Fruit fly (Drosophila melanogaster): Measurements from ENCODE around the gene Axn.
A peak's percentile ranks its signal among the peaks of the same experiment; 100 is the strongest.

Gene Axn

dm6 chr3R:30052455-30053046 is 29.9 kb downstream of the Axn start, which contains the start of gene Jasper (continued):
- TF ChIP-seq pros (GFP tag; optimal IDR thresholded peaks at IDR 0.05) (no peak), disco-r (GFP tag; optimal IDR thresholded peaks at IDR 0.05) (no peak), Side (GFP tag; optimal IDR thresholded peaks at IDR 0.05) (no peak), CG2678 (tag; optimal IDR thresholded peaks at IDR 0.05) (no peak), CG18599 (GFP tag; optimal IDR thresholded peaks at IDR 0.05) (peak; percentile 12), Meics (GFP tag; optimal IDR thresholded peaks at IDR 0.05) (no peak), CG17186 (GFP tag; optimal IDR thresholded peaks at IDR 0.05) (peak; percentile 94), sug (tag; optimal IDR thresholded peaks at IDR 0.05) (peak; percentile 51), klu (GFP tag; IDR thresholded peaks at IDR 0.05) (no peak), slbo (GFP tag; IDR thresholded peaks at IDR 0.05) (peak; percentile 27; the same call in 1 of the 2 replicates), Antp (GFP tag; optimal IDR thresholded peaks at IDR 0.05) (peak; percentile 33), CG13296 (GFP tag; optimal IDR thresholded peaks at IDR 0.05) (no peak), CG8290 (GFP tag; optimal IDR thresholded peaks at IDR 0.05) (no peak), CG8290 (tag; optimal IDR thresholded peaks at IDR 0.05) (peak in 1 of 2 experiments; percentile 55), Mad (GFP tag; optimal IDR thresholded peaks at IDR 0.05) (peak; percentile 39), Hr3 (GFP tag; optimal IDR thresholded peaks at IDR 0.05) (no peak), CG7372 (GFP tag; IDR thresholded peaks at IDR 0.05) (no peak), CG2120 (GFP tag; optimal IDR thresholded peaks at IDR 0.05) (peak; percentile 46), ci (GFP tag; IDR thresholded peaks at IDR 0.05) (0 out of 3 replicates have a peak, but pooled peaks have one; percentile 13), CG3995 (GFP tag; optimal IDR thresholded peaks at IDR 0.05) (peak; percentile 59), Hsf (GFP tag; optimal IDR thresholded peaks at IDR 0.05) (peak; percentile 31), CG9932 (GFP tag; IDR thresholded peaks at IDR 0.05) (peak; percentile 45; the same call in 1 of the 2 replicates), CG16813 (GFP tag; IDR thresholded peaks at IDR 0.05; ENCODE audit: partially characterized antibody) (0 out of 3 replicates have a peak, but pooled peaks have one; percentile 42), Sin3A (optimal IDR thresholded peaks at IDR 0.05) (peak; percentile 73), NfI (GFP tag; optimal IDR thresholded peaks at IDR 0.05) (peak; percentile 10), Stat92E (GFP tag; optimal IDR thresholded peaks at IDR 0.05) (peak in 1 of 3 experiments; percentile 21), CG13894 (tag; optimal IDR thresholded peaks at IDR 0.05) (peak; percentile 38), Lhr (GFP tag; optimal IDR thresholded peaks at IDR 0.05) (peak; percentile 49), CG2116 (GFP tag; optimal IDR thresholded peaks at IDR 0.05) (peak; percentile 82), CG15514 (GFP tag; optimal IDR thresholded peaks at IDR 0.05) (peak; percentile 88), CG16815 (GFP tag; optimal IDR thresholded peaks at IDR 0.05) (no peak), CG33213 (GFP tag; optimal IDR thresholded peaks at IDR 0.05) (peak; percentile 75), CG2712 (tag; optimal IDR thresholded peaks at IDR 0.05) (peak; percentile 63), CG1603 (tag; optimal IDR thresholded peaks at IDR 0.05) (peak; percentile 94), CG17385 (GFP tag; optimal IDR thresholded peaks at IDR 0.05) (peak; percentile 52), Drgx (GFP tag; IDR thresholded peaks at IDR 0.05) (no peak), Dbx (GFP tag; IDR thresholded peaks at IDR 0.05) (no peak), Adf1 (GFP tag; IDR thresholded peaks at IDR 0.05) (peak; percentile 20; the same call in 1 of the 2 replicates), Dp (GFP tag; optimal IDR thresholded peaks at IDR 0.05) (peak; percentile 100), Med (GFP tag) (peak; percentile 95), phol (tag; optimal IDR thresholded peaks at IDR 0.05) (peak; percentile 67), CG6272 (GFP tag; IDR thresholded peaks at IDR 0.05) (0 out of 2 replicates have a peak, but pooled peaks have one; percentile 18), row (GFP tag; IDR thresholded peaks at IDR 0.05) (peak; percentile 42; the same call in 1 of the 3 replicates), gro (GFP tag; optimal IDR thresholded peaks at IDR 0.05) (peak; percentile 39), NK7.1 (GFP tag; optimal IDR thresholded peaks at IDR 0.05) (peak; percentile 24), CoRest (tag; optimal IDR thresholded peaks at IDR 0.05) (peak; percentile 61), NFAT (GFP tag; IDR thresholded peaks at IDR 0.05) (no peak), CG3847 (GFP tag; IDR thresholded peaks at IDR 0.05) (peak; percentile 37; the same call in 1 of the 2 replicates), her (GFP tag; optimal IDR thresholded peaks at IDR 0.05) (peak; percentile 100), zen (tag; optimal IDR thresholded peaks at IDR 0.05) (peak; percentile 8)

All from whole organism, embryonic.